Fruit fly (Drosophila melanogaster) ovary, adult (tissue): ENCODE measurements around the gene PolG2.

Experiments used
- CG17801 ChIP-seq: fragments of 200-800 bp; optimal IDR thresholded peaks from 2 replicates; lab custom pipeline; 2019; ENCODE audit warnings: missing biosample characterization, mild to moderate bottlenecking, missing genetic modification characterization, moderate library complexity; ENCODE audit not compliant: partially characterized antibody

Gene PolG2

DNA sequence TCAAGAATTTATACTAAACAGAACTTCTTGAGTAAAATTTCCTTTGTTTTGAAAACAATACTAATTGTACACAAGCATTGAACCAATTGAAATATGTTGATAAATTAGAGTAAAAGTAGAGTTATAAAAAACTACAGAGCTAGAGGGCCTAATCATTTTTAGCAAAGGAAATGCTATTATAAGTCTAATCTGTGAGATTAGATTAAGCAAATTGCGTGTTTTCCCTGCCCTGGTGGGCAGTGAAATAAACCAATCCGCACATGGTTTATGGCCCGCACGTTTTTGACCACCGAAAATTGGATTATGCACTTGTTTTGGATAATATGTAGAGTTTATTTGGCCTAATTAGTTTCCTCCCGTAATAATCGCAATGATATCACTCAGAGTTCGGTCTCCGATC lies 9.7 kb upstream of the PolG2 start:
- TF ChIP-seq CG17801 (GFP tag; lab: Kevin White, UChicago): no peak

DNA sequence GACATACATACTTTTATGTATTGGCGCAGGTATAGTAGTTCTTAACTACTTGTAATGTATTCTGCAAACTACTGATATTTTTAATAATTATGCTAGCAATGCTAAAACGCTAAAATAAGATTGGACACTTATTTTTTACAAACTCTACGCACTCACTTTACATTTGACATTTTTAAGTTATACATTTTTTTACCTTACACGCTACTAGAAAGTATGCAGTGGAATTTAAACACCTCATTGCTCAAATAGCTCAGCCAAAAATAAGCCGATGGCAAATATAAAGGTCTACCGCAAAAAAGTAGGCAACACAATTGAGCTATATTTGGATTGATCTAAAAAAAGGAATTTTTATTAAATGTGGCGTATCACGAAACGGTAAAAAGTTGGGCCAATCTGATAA lies 9.2 kb upstream of the PolG2 start:
- TF ChIP-seq CG17801 (GFP tag; lab: Kevin White, UChicago): no peak

DNA sequence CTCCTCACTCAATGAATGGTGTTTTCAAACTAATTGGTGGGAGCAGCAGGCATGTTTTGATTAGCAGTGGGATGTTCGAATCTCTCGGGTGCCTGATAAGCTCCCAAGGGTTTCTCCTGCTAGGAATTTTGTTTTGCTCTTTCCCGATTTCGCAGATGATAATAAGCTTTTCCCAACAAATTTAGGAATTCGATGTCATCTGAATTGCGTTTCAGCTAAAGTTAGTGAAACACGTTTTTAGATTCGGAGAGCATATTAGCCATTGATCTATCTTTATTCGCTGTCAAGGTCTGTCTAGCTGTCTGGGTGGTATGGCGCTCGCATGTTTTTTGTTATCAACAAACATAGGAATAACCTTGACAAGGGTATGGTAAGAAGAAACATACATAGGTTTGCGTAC lies 8.6 kb upstream of the PolG2 start, which contains the start of gene CG33307:
Gene CG33307, minus strand, starts transcription at position 13 of the 400 bp plus-strand sequence.
- no peak for TF ChIP-seq CG17801 (GFP tag; lab: Kevin White, UChicago)

DNA sequence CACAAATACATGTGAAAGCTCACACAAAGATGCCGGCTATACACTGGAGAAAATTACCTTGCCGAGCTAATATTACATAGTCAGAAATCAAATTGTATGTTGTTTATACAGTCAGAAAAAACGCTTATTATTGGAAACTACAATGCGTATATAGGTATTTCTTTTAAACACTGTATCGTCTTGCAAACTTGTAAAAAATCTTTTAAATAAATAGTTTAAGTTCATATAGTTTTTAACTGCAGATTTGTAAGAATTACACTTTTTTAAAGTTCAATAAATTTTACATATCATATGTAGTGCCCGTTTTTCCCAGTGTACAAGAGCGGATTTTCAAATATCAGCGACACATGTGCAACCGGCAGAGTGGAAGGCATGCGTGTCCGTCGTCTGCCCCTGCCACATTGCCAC lies 6.8 kb upstream of the PolG2 start:
- peak; percentile 72 for TF ChIP-seq CG17801 (GFP tag; lab: Kevin White, UChicago)

DNA sequence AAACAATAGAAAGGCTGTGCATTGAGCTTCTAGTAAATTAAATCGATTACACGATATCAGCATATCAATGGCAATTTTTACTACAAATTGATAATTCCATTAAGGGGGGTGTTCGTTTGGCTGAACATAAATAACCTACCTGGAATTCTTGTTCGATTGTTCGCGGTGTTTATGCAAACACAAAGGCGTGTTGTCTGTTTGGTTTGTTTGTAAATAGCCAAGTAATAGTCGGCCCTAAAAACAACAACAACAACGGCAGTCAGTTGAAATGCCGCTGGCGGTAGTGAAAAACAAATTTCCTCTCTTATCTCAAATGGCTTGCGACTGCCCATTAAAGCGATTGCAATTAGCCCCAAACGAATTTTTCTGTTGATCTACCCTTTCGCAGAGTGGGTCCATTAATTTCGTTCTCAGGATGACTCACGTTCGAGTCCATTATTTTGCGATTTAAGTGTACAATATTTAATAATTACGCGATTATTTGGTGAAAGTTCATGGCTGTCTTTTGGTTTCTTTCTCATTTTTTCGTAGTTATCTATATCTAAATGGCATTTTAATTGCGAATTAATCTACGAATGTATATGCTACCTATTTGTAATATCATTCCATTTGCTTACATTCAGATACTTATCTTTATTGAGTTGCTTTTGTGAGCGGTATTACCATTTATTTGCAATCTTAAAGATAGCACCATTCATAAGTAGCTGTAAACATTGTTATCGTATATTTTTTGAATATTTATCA lies 5.9 kb upstream of the PolG2 start:
- TF ChIP-seq CG17801 (GFP tag; lab: Kevin White, UChicago): peak; percentile 78

DNA sequence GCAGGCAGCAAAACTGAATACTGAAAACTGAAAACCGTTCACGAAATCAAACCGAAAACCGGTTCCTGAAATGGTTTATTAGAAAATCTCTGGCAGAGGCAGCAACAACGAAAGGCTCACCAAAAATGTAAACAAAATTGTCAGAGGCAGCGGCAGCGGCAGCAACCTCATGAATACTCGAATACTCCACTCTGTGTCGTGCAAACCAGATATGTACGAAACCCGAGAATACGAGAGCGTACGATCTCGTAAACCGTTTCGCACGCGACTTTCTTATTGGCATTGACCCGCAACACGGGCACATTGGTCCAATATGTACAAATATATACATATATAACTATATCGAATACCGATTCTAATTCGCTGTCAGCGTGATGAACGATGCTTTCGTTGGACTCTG lies 4.7 kb upstream of the PolG2 start:
- no peak for TF ChIP-seq CG17801 (GFP tag; lab: Kevin White, UChicago)

DNA sequence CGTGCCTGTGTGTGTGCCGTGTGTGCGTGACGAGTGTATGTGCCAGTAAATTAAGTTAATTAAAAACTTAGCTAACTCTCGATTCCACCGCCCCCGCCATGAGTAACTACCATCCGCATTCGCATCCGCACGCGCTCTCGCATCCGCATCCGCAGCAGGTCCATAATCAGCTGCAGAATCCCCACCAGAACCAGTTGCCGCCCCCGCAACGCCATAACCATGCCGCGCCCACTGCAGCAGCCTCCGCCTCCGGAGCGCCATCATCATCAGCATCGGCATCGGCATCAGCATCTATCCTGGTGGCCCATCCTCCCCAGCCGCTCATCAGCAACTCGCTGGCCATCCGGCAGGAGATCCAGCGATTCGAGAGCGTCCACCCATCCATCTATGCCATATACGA lies 3.1 kb upstream of the PolG2 start:
- TF ChIP-seq CG17801 (GFP tag; lab: Kevin White, UChicago): no peak

DNA sequence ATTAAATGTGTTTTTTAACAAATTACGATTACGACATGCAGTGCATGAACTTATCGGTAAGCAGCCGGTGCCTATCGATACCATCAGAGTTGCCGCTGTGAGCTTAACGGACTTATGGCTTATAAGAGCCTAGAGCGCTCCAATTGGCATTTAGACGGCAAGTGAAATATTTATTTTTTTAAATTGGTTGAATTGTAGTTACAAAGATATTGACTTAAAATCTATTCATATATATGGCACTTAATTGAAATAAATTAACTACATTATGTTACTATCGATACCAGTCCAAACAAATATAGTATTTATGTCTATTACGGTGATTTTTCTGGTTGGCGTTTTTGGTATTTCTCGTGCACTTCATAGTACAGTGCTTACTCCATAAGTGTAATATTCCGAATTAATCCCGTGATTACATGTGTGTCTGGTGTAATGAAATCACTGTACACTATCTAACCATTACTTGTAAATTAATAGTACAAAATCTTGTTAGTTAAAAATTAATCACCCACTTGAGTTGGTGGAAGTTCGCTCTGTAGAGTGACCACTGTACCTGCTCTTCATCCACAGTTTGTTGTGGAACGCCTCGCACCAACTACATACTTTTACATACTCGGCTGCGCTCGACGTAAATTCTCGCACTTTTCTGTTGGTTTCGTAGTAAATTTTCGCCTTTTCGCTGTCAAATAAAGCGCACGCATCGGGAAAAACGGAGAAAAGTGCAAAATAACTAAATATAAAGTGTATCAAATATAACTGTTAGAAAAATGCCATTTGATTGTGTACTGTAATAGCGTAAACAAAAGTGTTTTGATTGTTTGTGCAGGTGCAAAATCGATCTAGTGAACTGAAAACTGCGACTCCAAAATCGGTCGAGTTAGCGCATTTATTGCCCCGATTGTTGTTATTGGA lies 2.4 kb upstream of the PolG2 start, which contains the start of the genes mRpS23 and CenG1A:
Gene mRpS23, minus strand, starts transcription at position 71 of the 909 bp plus-strand sequence.
Gene CenG1A, plus strand, starts transcription at position 563 of the 909 bp plus-strand sequence.
- peak; percentile 100 for TF ChIP-seq CG17801 (GFP tag; lab: Kevin White, UChicago)

DNA sequence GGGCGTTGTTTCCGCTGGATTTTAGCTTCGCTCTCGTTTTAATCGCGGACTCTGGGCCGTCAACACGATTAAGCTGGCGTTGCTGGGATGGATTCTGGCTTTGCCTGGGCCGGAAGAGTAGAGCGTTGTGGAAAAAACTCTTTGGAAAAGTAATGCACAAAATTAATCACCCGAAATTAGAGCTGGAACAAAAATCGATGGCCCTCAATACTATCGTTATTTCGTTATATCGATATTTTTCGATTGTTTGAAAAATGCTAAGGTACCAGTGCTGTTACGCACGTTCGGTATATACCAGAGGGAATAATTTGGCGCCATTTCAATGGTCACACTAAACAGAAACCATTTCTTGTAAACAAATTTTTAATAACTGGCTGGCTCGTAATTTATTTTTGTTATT lies 3.4 kb downstream of the PolG2 start, which contains the start of the genes Arpc1 and Orc5:
Gene Arpc1, minus strand, starts transcription at position 202 of the 400 bp plus-strand sequence.
Gene Orc5, plus strand, starts transcription at position 298 of the 400 bp plus-strand sequence.
- peak; percentile 26 for TF ChIP-seq CG17801 (GFP tag; lab: Kevin White, UChicago)

DNA sequence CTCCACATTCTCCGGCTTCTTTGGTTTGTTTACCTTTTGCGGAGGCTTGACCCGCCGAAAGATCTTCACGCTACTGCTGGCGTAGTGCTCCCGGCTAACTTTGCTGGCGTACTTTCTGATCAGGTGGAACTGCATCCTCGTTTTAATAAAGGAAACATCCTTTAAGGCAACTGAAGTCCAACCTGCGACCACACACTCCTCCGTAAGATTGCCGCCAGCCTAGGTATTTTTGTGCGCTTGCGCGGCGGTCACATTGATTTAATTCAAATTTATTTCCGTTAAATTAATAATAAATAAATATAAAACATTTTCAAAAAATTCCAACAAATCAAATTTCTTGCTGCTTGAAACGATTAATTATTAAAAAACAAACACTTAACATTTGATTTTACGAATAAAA lies 5.3 kb downstream of the PolG2 start, which contains the start of gene PolG1:
Gene PolG1, minus strand, starts transcription at position 216 of the 400 bp plus-strand sequence.
- TF ChIP-seq CG17801 (GFP tag; lab: Kevin White, UChicago): no peak

DNA sequence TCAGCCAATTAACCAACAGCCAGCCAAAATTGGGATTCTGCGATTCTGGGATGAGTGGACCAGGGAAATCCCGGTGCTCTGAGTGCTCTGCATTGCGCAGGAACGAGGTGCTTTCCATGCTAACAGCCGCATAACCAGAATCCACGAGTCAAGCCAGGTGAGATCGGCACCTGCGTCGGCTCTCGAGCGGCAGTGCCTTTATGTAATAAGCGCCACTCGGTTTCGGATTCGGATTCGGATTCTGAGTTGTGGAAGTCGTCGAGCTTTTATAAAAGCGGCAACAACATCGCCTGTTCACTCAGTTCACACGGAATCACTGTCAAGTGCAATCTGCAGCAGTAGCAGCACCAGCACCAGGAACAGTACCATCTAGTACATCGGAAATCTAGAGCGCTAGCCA lies 12.0 kb downstream of the PolG2 start, which contains the start of gene b:
Gene b, plus strand, starts transcription at position 301 of the 400 bp plus-strand sequence.
- no peak for TF ChIP-seq CG17801 (GFP tag; lab: Kevin White, UChicago)

DNA sequence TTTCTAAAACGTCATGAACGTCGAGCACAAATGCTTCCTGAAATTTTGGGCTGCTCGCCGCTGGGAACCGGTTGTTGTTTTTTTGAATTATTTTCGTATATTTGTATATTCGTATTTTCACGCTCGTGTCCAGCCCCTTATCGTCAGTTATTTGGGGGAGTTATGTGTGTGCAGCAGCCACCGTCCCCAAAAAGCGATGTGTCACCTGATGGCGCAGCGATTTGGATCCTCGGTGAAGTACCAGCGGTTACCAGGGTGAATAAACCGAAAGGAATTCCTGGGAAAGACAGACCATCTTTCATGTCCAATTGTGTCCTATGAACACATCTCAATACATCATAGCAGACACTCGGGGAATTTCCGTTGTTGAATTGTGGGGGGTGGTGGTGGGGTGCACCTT lies 12.7 kb downstream of the PolG2 start:
- TF ChIP-seq CG17801 (GFP tag; lab: Kevin White, UChicago): no peak

DNA sequence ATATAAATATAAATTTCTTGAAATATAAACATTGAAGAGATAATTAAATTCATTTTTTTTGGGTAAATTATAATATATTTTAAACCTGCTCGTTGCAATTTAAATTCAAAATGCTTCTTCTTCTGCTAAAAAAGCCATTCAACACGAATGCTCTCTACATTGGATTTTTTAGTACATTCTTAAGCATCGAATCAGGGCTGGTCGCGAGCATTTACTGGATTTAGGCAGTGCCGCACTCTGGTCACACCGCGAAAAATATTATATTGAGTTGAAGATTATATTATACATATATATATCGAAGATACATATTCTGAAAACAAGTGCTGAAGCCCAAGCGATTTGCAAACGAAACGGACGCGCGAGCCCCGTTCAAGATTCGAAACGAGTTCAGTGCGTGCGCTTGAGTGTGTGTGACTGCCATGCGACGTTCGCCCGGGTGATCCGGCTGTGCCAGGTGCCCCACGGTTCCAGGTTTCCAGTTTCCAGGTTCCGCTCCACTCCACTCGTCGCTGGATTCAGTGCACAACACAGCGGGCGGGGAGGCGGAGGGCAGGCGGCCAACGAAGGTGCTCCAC lies 19.2 kb downstream of the PolG2 start, which contains the start of gene Sos:
Gene Sos, plus strand, starts transcription at position 213 of the 575 bp plus-strand sequence.
- no peak for TF ChIP-seq CG17801 (GFP tag; lab: Kevin White, UChicago)

DNA sequence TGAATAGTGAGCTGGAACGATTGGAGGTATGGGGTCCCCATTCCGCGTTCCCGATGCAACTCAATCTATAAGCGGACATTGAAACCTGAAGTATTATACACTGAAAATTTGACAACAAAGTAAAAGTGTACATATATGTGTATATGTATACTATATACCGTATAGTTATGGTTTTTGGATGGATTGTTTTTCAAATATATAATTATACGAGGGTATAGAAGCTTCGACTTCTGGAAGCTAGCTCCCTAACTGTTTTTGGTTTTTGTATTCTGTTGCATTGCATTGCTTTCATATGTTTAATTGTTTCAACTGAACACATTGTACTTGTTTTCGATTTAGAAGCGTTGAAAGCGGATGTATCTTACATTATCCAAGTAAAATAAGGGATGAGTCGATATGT lies 19.7 kb downstream of the PolG2 start, which contains the start of gene CG16888:
Gene CG16888, minus strand, starts transcription at position 101 of the 400 bp plus-strand sequence.
- TF ChIP-seq CG17801 (GFP tag; lab: Kevin White, UChicago): no peak
